Worm (Caenorhabditis elegans) whole organism, early embryonic: ENCODE measurements around the gene str-193.

Experiments
- B0310.2 ChIP-seq: sonication (generic microtip); optimal IDR thresholded peaks from 2 replicates; lab custom pipeline; 2016; ENCODE audit warnings: mild to moderate bottlenecking, missing genetic modification characterization, missing compliant biosample characterization
- F13C5.2 ChIP-seq: sonication (generic microtip); optimal IDR thresholded peaks from 2 replicates; lab custom pipeline; 2017; ENCODE audit warnings: mild to moderate bottlenecking, missing genetic modification characterization, inconsistent platforms, missing compliant biosample characterization
- aly-1 ChIP-seq: sonication (generic microtip); optimal IDR thresholded peaks from 2 replicates; lab custom pipeline; 2016; ENCODE audit warnings: missing genetic modification characterization, missing compliant biosample characterization
- ama-1 ChIP-seq: fragments of 150-350 bp; optimal IDR thresholded peaks from 2 replicates; lab custom pipeline; 2014
- ceh-13 ChIP-seq: fragments of 200-800 bp; sonication (Bioruptor generic); optimal IDR thresholded peaks from 2 replicates; lab custom pipeline; 2018; ENCODE audit warnings: mild to moderate bottlenecking, missing genetic modification characterization, missing compliant biosample characterization
- ceh-36 ChIP-seq: sonication (generic microtip); optimal IDR thresholded peaks from 2 replicates; lab custom pipeline; 2016; ENCODE audit warnings: missing genetic modification characterization, inconsistent platforms, missing compliant biosample characterization
- ets-7 ChIP-seq: sonication (generic microtip); optimal IDR thresholded peaks from 2 replicates; lab custom pipeline; 2016; ENCODE audit warnings: missing genotype, missing genetic modification characterization, missing compliant biosample characterization
- flt-1 ChIP-seq: fragments of 200-800 bp; sonication (Bioruptor generic); IDR thresholded peaks from 2 replicates; pipeline ENCODE4 v1.3.6; 2022; ENCODE audit warnings: missing genetic modification characterization, missing compliant biosample characterization
- hmbx-1 ChIP-seq: sonication (generic microtip); optimal IDR thresholded peaks from 2 replicates; lab custom pipeline; 2016; ENCODE audit warnings: mild to moderate bottlenecking, missing genetic modification characterization, missing compliant biosample characterization
- hmg-4 ChIP-seq: fragments of 200-800 bp; sonication (Bioruptor generic); optimal IDR thresholded peaks from 2 replicates; lab custom pipeline; 2018; ENCODE audit warnings: mild to moderate bottlenecking, missing genetic modification characterization, missing compliant biosample characterization
- hnd-1 ChIP-seq: sonication (generic microtip); optimal IDR thresholded peaks from 2 replicates; lab custom pipeline; 2016; ENCODE audit warnings: missing genetic modification characterization, missing compliant biosample characterization
- pes-1 ChIP-seq: fragments of 200-800 bp; sonication (Bioruptor generic); IDR thresholded peaks from 2 replicates; pipeline ENCODE4 v1.3.6; 2022; ENCODE audit warnings: missing genetic modification reagents, missing genetic modification characterization, missing compliant biosample characterization
- scrt-1 ChIP-seq: fragments of 200-800 bp; sonication (Bioruptor generic); IDR thresholded peaks from 2 replicates; pipeline ENCODE4 v1.3.6; 2022; ENCODE audit warnings: missing genetic modification characterization, missing compliant biosample characterization
- sea-1 ChIP-seq: fragments of 200-800 bp; sonication (Bioruptor generic); conservative IDR thresholded peaks from 2 replicates; pipeline ENCODE4 v1.3.6; 2022; ENCODE audit warnings: missing genetic modification characterization, missing compliant biosample characterization
- tbx-11 ChIP-seq: fragments of 200-800 bp; sonication (Bioruptor generic); IDR thresholded peaks from 2 replicates; pipeline ENCODE4 v1.3.6; 2022; ENCODE audit warnings: missing genetic modification characterization, missing compliant biosample characterization
- tbx-37 ChIP-seq: fragments of 200-800 bp; sonication (Bioruptor generic); conservative IDR thresholded peaks from 2 replicates; pipeline ENCODE4 v1.3.6; 2022; ENCODE audit warnings: missing genetic modification reagents, missing genetic modification characterization, missing compliant biosample characterization
- tra-4 ChIP-seq: sonication (generic microtip); optimal IDR thresholded peaks from 2 replicates; lab custom pipeline; 2017; ENCODE audit warnings: missing genetic modification characterization, missing compliant biosample characterization

The str-193 gene

ce11 chrV:9821724-9822123, at the start of gene str-193:
TSS of gene str-193 (minus strand) at chrV:9821824.
- TF ChIP-seq ceh-36 (tag; lab: Kevin White, UChicago), result no peak
- TF ChIP-seq sea-1 (GFP tag; lab: Robert Waterston, UW), result no peak
- no peak for TF ChIP-seq flt-1 (GFP tag; lab: Robert Waterston, UW)
- TF ChIP-seq hmbx-1 (tag; lab: Kevin White, UChicago), result no peak
- TF ChIP-seq tbx-11, result no peak
- TF ChIP-seq ama-1 (lab: Kevin White, UChicago), result no peak
- no peak for TF ChIP-seq ceh-13 (GFP tag; lab: Kevin White, UChicago)
- TF ChIP-seq tra-4 (tag; lab: Kevin White, UChicago), result no peak
- TF ChIP-seq ets-7, result no peak
- no peak for TF ChIP-seq aly-1 (tag; lab: Kevin White, UChicago)
- TF ChIP-seq tbx-37 (GFP tag; lab: Robert Waterston, UW), result no peak
- no peak for TF ChIP-seq F13C5.2 (tag; lab: Kevin White, UChicago)
- TF ChIP-seq scrt-1 (GFP tag; lab: Robert Waterston, UW), result no peak
- no peak for TF ChIP-seq pes-1 (GFP tag; lab: Robert Waterston, UW)
- no peak for TF ChIP-seq hnd-1 (tag; lab: Kevin White, UChicago)
- no peak for TF ChIP-seq hmg-4

DNA sequence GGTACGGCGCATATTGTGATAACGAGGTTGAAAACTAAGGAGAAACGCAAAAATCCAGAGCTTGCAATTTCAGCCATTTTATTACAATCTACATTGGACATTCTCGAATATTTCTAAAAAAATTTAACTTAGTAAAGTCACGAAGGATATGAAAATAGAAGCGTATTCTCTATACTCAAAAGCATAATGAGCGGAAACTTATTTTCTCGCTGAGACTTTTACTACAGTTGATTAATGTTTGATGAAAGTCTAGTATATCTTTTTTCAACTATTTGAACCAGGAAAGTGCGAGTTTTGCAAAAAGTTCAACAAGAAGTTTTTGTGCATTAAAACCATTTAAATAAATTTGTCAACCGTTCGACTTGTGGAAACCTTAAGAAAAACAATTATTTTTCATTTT, 49.7 kb upstream of the str-193 start, which contains the start of gene srab-18:
Gene srab-18, minus strand, starts transcription at position 101 of the 400 bp plus-strand sequence.
- TF ChIP-seq hnd-1 (tag; lab: Kevin White, UChicago), result no peak
- TF ChIP-seq ama-1 (lab: Kevin White, UChicago), result no peak
- no peak for TF ChIP-seq tra-4 (tag; lab: Kevin White, UChicago)
- TF ChIP-seq flt-1 (GFP tag; lab: Robert Waterston, UW), result no peak
- no peak for TF ChIP-seq F13C5.2 (tag; lab: Kevin White, UChicago)
- no peak for TF ChIP-seq tbx-37 (GFP tag; lab: Robert Waterston, UW)
- no peak for TF ChIP-seq sea-1 (GFP tag; lab: Robert Waterston, UW)
- TF ChIP-seq scrt-1 (GFP tag; lab: Robert Waterston, UW), result no peak
- no peak for TF ChIP-seq ets-7
- no peak for TF ChIP-seq B0310.2 (tag; lab: Kevin White, UChicago)
- TF ChIP-seq ceh-36 (tag; lab: Kevin White, UChicago), result no peak
- TF ChIP-seq pes-1 (GFP tag; lab: Robert Waterston, UW), result no peak
- no peak for TF ChIP-seq aly-1 (tag; lab: Kevin White, UChicago)
- no peak for TF ChIP-seq ceh-13 (GFP tag; lab: Kevin White, UChicago)
- TF ChIP-seq hmbx-1 (tag; lab: Kevin White, UChicago), result no peak
- no peak for TF ChIP-seq hmg-4

ce11 chrV:9868311-9868710, 46.7 kb upstream of the str-193 start, which contains the start of gene srab-17:
TSS of gene srab-17 (minus strand) at chrV:9868411.
- TF ChIP-seq sea-1 (GFP tag; lab: Robert Waterston, UW), result no peak
- no peak for TF ChIP-seq ets-7
- TF ChIP-seq F13C5.2 (tag; lab: Kevin White, UChicago), result no peak
- TF ChIP-seq scrt-1 (GFP tag; lab: Robert Waterston, UW), result no peak

- no peak for TF ChIP-seq hmg-4
- TF ChIP-seq tbx-37 (GFP tag; lab: Robert Waterston, UW), result no peak
- TF ChIP-seq ets-7, result no peak
- no peak for TF ChIP-seq sea-1 (GFP tag; lab: Robert Waterston, UW)
- TF ChIP-seq ceh-36 (tag; lab: Kevin White, UChicago), result no peak
- no peak for TF ChIP-seq hmbx-1 (tag; lab: Kevin White, UChicago)
- TF ChIP-seq tra-4 (tag; lab: Kevin White, UChicago), result no peak
- no peak for TF ChIP-seq tbx-11
- TF ChIP-seq hnd-1 (tag; lab: Kevin White, UChicago), result no peak
- TF ChIP-seq ceh-13 (GFP tag; lab: Kevin White, UChicago), result no peak
- no peak for TF ChIP-seq F13C5.2 (tag; lab: Kevin White, UChicago)
- TF ChIP-seq pes-1 (GFP tag; lab: Robert Waterston, UW), result no peak
- no peak for TF ChIP-seq B0310.2 (tag; lab: Kevin White, UChicago)
- no peak for TF ChIP-seq aly-1 (tag; lab: Kevin White, UChicago)
These were observed 38.7 kb upstream of the str-193 start for ce11 chrV:9860337-9860736.

DNA sequence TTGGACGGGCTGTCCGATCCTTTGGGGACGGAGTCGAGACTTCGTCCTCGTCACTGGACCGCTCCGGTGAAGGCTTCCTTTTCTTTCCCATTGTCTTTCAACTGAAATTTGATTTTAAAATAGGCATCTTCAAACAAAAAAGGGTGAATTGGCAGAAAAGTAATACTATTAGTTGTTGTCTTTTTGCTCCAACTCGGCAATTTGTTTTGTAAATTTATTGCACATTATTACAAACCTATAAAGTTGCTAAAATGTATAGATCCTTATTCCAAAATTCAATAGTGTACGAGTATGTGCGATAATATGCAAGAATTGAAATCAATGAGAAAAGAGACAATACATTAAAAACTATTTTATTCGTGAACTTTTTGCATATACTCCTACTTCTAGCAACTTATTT, 38.2 kb upstream of the str-193 start, which contains the start of gene lsy-12:
Gene lsy-12, minus strand, starts transcription at position 101 of the 400 bp plus-strand sequence.
- TF ChIP-seq tbx-11 (no peak), scrt-1 (GFP tag; lab: Robert Waterston, UW) (no peak), ceh-36 (tag; lab: Kevin White, UChicago) (no peak), ceh-13 (GFP tag; lab: Kevin White, UChicago) (no peak), hmbx-1 (tag; lab: Kevin White, UChicago) (no peak), tbx-37 (GFP tag; lab: Robert Waterston, UW) (no peak), F13C5.2 (tag; lab: Kevin White, UChicago) (no peak), aly-1 (tag; lab: Kevin White, UChicago) (no peak), ama-1 (lab: Kevin White, UChicago) (no peak), hmg-4 (no peak), flt-1 (GFP tag; lab: Robert Waterston, UW) (no peak), B0310.2 (tag; lab: Kevin White, UChicago) (no peak), tra-4 (tag; lab: Kevin White, UChicago) (no peak), sea-1 (GFP tag; lab: Robert Waterston, UW) (no peak), hnd-1 (tag; lab: Kevin White, UChicago) (no peak), ets-7 (no peak)

ce11 chrV:9856978-9857377, 35.4 kb upstream of the str-193 start:
- TF ChIP-seq sea-1 (GFP tag; lab: Robert Waterston, UW) (no peak), hmbx-1 (tag; lab: Kevin White, UChicago) (no peak), scrt-1 (GFP tag; lab: Robert Waterston, UW) (no peak), aly-1 (tag; lab: Kevin White, UChicago) (no peak), F13C5.2 (tag; lab: Kevin White, UChicago) (no peak), tbx-37 (GFP tag; lab: Robert Waterston, UW) (no peak), B0310.2 (tag; lab: Kevin White, UChicago) (no peak), ceh-36 (tag; lab: Kevin White, UChicago) (no peak)
